Worm (Caenorhabditis elegans) whole organism, L4/young adult: ENCODE results near the gene glo-3.

Source experiments
- W03F9.2 ChIP-seq: fragments of 150-350 bp; optimal IDR thresholded peaks from 2 replicates; lab custom pipeline; 2014; ENCODE audit warnings: missing biosample characterization, missing genetic modification characterization
- dao-5 ChIP-seq: sonication (generic microtip); optimal IDR thresholded peaks from 2 replicates; lab custom pipeline; 2016; ENCODE audit warnings: missing genotype, missing genetic modification characterization, moderate library complexity, missing compliant biosample characterization

DNA sequence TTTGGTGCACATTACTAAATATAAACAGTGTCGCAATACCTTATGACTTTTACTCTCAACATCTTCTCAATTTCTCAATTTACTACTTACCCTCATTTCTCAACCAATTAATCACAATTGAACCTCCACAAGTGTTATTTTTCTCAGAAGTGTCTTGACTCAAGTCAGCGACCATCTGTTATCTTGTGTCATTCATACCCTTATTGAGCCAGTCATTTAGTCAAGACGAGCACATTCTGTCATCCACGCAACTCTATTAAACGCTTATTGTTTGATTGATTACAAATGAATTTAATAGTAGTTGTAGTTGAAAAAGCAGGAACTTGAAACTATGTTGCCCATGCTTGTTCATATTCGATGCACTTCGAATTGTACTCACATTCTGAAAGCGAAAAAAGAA, 30.1 kb upstream of the glo-3 start:
- TF ChIP-seq dao-5 (tag; lab: Kevin White, UChicago) (no peak), W03F9.2 (tag; lab: Kevin White, UChicago) (no peak)
